Worm (Caenorhabditis elegans): ENCODE measurements around the gene lips-7.

DNA sequence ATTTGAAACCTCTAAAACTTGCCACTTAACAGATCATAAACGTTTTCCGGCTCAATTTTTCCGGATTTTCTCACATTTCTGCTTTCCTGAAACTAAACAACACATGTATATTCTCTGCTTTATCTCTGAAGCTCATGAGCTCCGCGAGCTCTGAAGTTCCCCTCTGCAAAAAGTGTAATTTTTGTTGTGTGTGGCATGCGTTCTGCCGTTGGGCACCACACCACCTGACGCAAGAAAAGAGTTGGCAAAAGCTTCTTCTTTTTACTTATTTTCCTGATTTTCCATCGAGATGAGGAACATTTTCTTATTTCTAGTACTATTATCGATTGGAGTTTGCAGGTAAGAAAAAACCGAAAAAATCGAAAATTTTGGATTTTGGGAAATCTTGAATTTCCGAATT is 25.3 kb upstream of the lips-7 start, which contains the start of gene lgc-34:
- TF ChIP-seq pha-4 (tag; optimal IDR thresholded peaks at IDR 0.05) (no peak), unc-62 (GFP tag; optimal IDR thresholded peaks at IDR 0.05) (no peak), B0261.1 (tag; optimal IDR thresholded peaks at IDR 0.05) (no peak), xnd-1 (tag; optimal IDR thresholded peaks at IDR 0.05) (no peak), hmg-20 (GFP tag; IDR thresholded peaks at IDR 0.05) (no peak), efl-1 (GFP tag; optimal IDR thresholded peaks at IDR 0.05) (no peak), ztf-18 (tag; optimal IDR thresholded peaks at IDR 0.05) (no peak), dpl-1 (GFP tag; optimal IDR thresholded peaks at IDR 0.05) (no peak), ztf-26 (tag; optimal IDR thresholded peaks at IDR 0.05) (no peak), nfya-2 (GFP tag; IDR thresholded peaks at IDR 0.05) (no peak), nfya-1 (tag; optimal IDR thresholded peaks at IDR 0.05; ENCODE audit: borderline replicate concordance, insufficient read depth) (no peak), ccch-3 (GFP tag; optimal IDR thresholded peaks at IDR 0.05) (no peak), snpc-4 (GFP tag; optimal IDR thresholded peaks at IDR 0.05) (no peak), snpc-4 (tag; optimal IDR thresholded peaks at IDR 0.05) (no peak), lir-1 (GFP tag; conservative IDR thresholded peaks at IDR 0.05) (no peak)

All from whole organism, young adult.